Fruit fly (Drosophila melanogaster) whole organism, embryonic: Measurements from ENCODE around the gene CG2147.

ENCODE experiments used
- Ada2b ChIP-seq: fragments of 200-800 bp; sonication (Bioruptor generic); IDR thresholded peaks from 2 replicates; pipeline ENCODE4 v1.3.6; 2022; ENCODE audit warnings: missing biosample characterization, missing genetic modification characterization
- Atf6 ChIP-seq: fragments of 200-800 bp; sonication (Bioruptor generic); IDR thresholded peaks from 2 replicates; pipeline ENCODE4 v1.3.6; 2022; ENCODE audit warnings: missing biosample characterization, missing genetic modification characterization
- Bdp1 ChIP-seq: fragments of 200-800 bp; sonication (Bioruptor generic); optimal IDR thresholded peaks from 3 replicates; lab custom pipeline; 2016; ENCODE audit warnings: missing biosample characterization, missing genetic modification characterization
- Bgb ChIP-seq: fragments of 200-800 bp; sonication (Bioruptor generic); IDR thresholded peaks from 2 replicates; pipeline ENCODE4 v1.3.6; 2022; ENCODE audit warnings: missing biosample characterization, missing genetic modification characterization; ENCODE audit not compliant: partially characterized antibody
- CG10979 ChIP-seq: fragments of 200-800 bp; sonication (Bioruptor generic); optimal IDR thresholded peaks from 2 replicates; lab custom pipeline; 2018; ENCODE audit warnings: missing biosample characterization, mild to moderate bottlenecking, missing genetic modification characterization, moderate library complexity
- CG11456 ChIP-seq: fragments of 200-800 bp; sonication (Bioruptor generic); IDR thresholded peaks from 3 replicates; pipeline ENCODE4 v1.3.6; 2022; ENCODE audit warnings: missing biosample characterization, missing genetic modification characterization
- CG12219 ChIP-seq: fragments of 200-800 bp; sonication (Bioruptor generic); optimal IDR thresholded peaks from 3 replicates; lab custom pipeline; 2018; ENCODE audit warnings: missing biosample characterization, mild to moderate bottlenecking, missing genetic modification characterization
- CG12769 ChIP-seq: fragments of 200-800 bp; sonication (Bioruptor generic); optimal IDR thresholded peaks from 2 replicates; lab custom pipeline; 2019; ENCODE audit warnings: missing biosample characterization, mild to moderate bottlenecking, missing genetic modification characterization, moderate library complexity
- CG1603 ChIP-seq: fragments of 200-800 bp; sonication (Bioruptor generic); optimal IDR thresholded peaks from 2 replicates; lab custom pipeline; 2019; ENCODE audit warnings: missing biosample characterization, mild to moderate bottlenecking, missing genetic modification characterization, moderate library complexity
- CG1832 ChIP-seq: fragments of 200-800 bp; sonication (Bioruptor generic); optimal IDR thresholded peaks from 2 replicates; lab custom pipeline; 2017; ENCODE audit warnings: missing biosample characterization, mild to moderate bottlenecking, missing genetic modification characterization, inconsistent platforms
- CG2129 ChIP-seq: fragments of 200-800 bp; sonication (Bioruptor generic); IDR thresholded peaks from 2 replicates; pipeline ENCODE4 v1.3.6; 2022; ENCODE audit warnings: missing biosample characterization, missing genetic modification characterization; ENCODE audit not compliant: partially characterized antibody
- CG30403 ChIP-seq: fragments of 200-800 bp; sonication (Bioruptor generic); optimal IDR thresholded peaks from 3 replicates; lab custom pipeline; 2016; ENCODE audit warnings: missing biosample characterization, missing genetic modification characterization
- CG42726 ChIP-seq: fragments of 200-800 bp; sonication (Bioruptor generic); IDR thresholded peaks from 2 replicates; pipeline ENCODE4 v1.3.6; 2022; ENCODE audit warnings: missing biosample characterization, missing genetic modification characterization; ENCODE audit not compliant: partially characterized antibody
- CG43689 ChIP-seq: fragments of 200-800 bp; sonication (Bioruptor generic); IDR thresholded peaks from 2 replicates; pipeline ENCODE4 v1.3.6; 2022; ENCODE audit warnings: missing biosample characterization, missing genetic modification characterization
- CG8089 ChIP-seq: fragments of 200-800 bp; sonication (Bioruptor generic); optimal IDR thresholded peaks from 3 replicates; lab custom pipeline; 2016; ENCODE audit warnings: missing biosample characterization, missing genetic modification characterization
- CG8388 ChIP-seq: fragments of 200-800 bp; sonication (Bioruptor generic); optimal IDR thresholded peaks from 2 replicates; lab custom pipeline; 2019; ENCODE audit warnings: missing biosample characterization, mild to moderate bottlenecking, missing genetic modification characterization, moderate library complexity
- Camta ChIP-seq: fragments of 200-800 bp; sonication (Bioruptor generic); optimal IDR thresholded peaks from 2 replicates; lab custom pipeline; 2016; ENCODE audit warnings: missing biosample characterization, missing genetic modification characterization
- CrebB ChIP-seq: fragments of 200-800 bp; sonication (Bioruptor generic); optimal IDR thresholded peaks from 3 replicates; lab custom pipeline; 2018; ENCODE audit warnings: missing biosample characterization, mild to moderate bottlenecking, missing genetic modification characterization
- Doc2 ChIP-seq: fragments of 200-800 bp; sonication (Bioruptor generic); IDR thresholded peaks from 2 replicates; pipeline ENCODE4 v1.3.6; 2022; ENCODE audit warnings: missing biosample characterization, missing genetic modification characterization
- Ets97D ChIP-seq: fragments of 200-800 bp; sonication (Bioruptor generic); optimal IDR thresholded peaks from 3 replicates; lab custom pipeline; 2016; ENCODE audit warnings: missing biosample characterization, missing genetic modification characterization
- GATAe ChIP-seq: fragments of 200-800 bp; sonication (Bioruptor generic); conservative IDR thresholded peaks from 2 replicates; pipeline ENCODE4 v1.3.6; 2022; ENCODE audit warnings: missing biosample characterization, missing genetic modification characterization
- Gsc ChIP-seq: fragments of 200-800 bp; sonication (Bioruptor generic); IDR thresholded peaks from 2 replicates; pipeline ENCODE4 v1.3.6; 2022; ENCODE audit warnings: missing biosample characterization, missing genetic modification characterization
- Hr78 ChIP-seq, 2 experiments: fragments of 200-800 bp in 1 of 2; fragments of >200 bp in 1 of 2; sonication (Bioruptor generic) in 1 of 2; optimal IDR thresholded peaks; 2 replicates each; lab custom pipeline; 2017 to 2019; ENCODE audit warnings: missing biosample characterization in 2 of 2, missing genetic modification characterization in 2 of 2, mild to moderate bottlenecking in 1 of 2, moderate library complexity in 1 of 2
- Oaz ChIP-seq: fragments of 200-800 bp; sonication (Bioruptor generic); IDR thresholded peaks from 2 replicates; pipeline ENCODE4 v1.3.6; 2022; ENCODE audit warnings: missing biosample characterization, missing genetic modification characterization
- Ptx1 ChIP-seq: fragments of 200-800 bp; sonication (Bioruptor generic); IDR thresholded peaks from 2 replicates; pipeline ENCODE4 v1.3.6; 2022; ENCODE audit warnings: missing biosample characterization, missing genetic modification characterization
- Rfx ChIP-seq: fragments of 200-800 bp; sonication (Bioruptor generic); IDR thresholded peaks from 2 replicates; pipeline ENCODE4 v1.3.6; 2022; ENCODE audit warnings: missing biosample characterization, missing genetic modification characterization
- al ChIP-seq: fragments of 200-800 bp; sonication (Bioruptor generic); IDR thresholded peaks from 2 replicates; pipeline ENCODE4 v1.3.6; 2022; ENCODE audit warnings: missing biosample characterization, missing genetic modification characterization
- ara ChIP-seq: fragments of 200-800 bp; sonication (Bioruptor generic); IDR thresholded peaks from 2 replicates; pipeline ENCODE4 v1.3.6; 2022; ENCODE audit warnings: missing biosample characterization, missing genetic modification characterization
- az2 ChIP-seq: fragments of 200-800 bp; sonication (Bioruptor generic); optimal IDR thresholded peaks from 3 replicates; lab custom pipeline; 2016; ENCODE audit warnings: missing biosample characterization, missing genetic modification characterization
- cad ChIP-seq: fragments of >200 bp; optimal IDR thresholded peaks from 2 replicates; lab custom pipeline; 2017; ENCODE audit warnings: missing biosample characterization, missing genetic modification characterization
- chif ChIP-seq, 2 experiments: fragments of 200-800 bp; sonication (Bioruptor generic); optimal IDR thresholded peaks; 3 replicates each; lab custom pipeline; 2016; ENCODE audit warnings: missing biosample characterization in 2 of 2, missing genetic modification characterization in 2 of 2
- cwo ChIP-seq: fragments of 200-800 bp; sonication (Bioruptor generic); optimal IDR thresholded peaks from 3 replicates; lab custom pipeline; 2017; ENCODE audit warnings: missing biosample characterization, missing genetic modification characterization, mild to moderate bottlenecking, moderate library complexity, missing genetic modification reagents
- dysf ChIP-seq: fragments of 200-800 bp; sonication (Bioruptor generic); IDR thresholded peaks from 3 replicates; pipeline ENCODE4 v1.3.6; 2022; ENCODE audit warnings: missing biosample characterization, missing genetic modification characterization
- ewg ChIP-seq: fragments of 200-800 bp; sonication (Bioruptor generic); optimal IDR thresholded peaks from 3 replicates; lab custom pipeline; 2017; ENCODE audit warnings: mild to moderate bottlenecking, missing biosample characterization, missing genetic modification reagents, missing genetic modification characterization
- gsb ChIP-seq: fragments of 200-800 bp; sonication (Bioruptor generic); IDR thresholded peaks from 2 replicates; pipeline ENCODE4 v1.3.6; 2022; ENCODE audit warnings: missing biosample characterization, missing genetic modification characterization
- ham ChIP-seq: fragments of 200-800 bp; sonication (Bioruptor generic); IDR thresholded peaks from 2 replicates; pipeline ENCODE4 v1.3.6; 2022; ENCODE audit warnings: missing biosample characterization, missing genetic modification characterization
- nau ChIP-seq: fragments of 200-800 bp; sonication (Bioruptor generic); optimal IDR thresholded peaks from 3 replicates; lab custom pipeline; 2017; ENCODE audit warnings: missing biosample characterization, mild to moderate bottlenecking, missing genetic modification characterization, missing genetic modification reagents
- nerfin-2 ChIP-seq: fragments of 200-800 bp; sonication (Bioruptor generic); IDR thresholded peaks from 2 replicates; pipeline ENCODE4 v1.3.6; 2022; ENCODE audit warnings: missing biosample characterization, missing genetic modification characterization; ENCODE audit not compliant: partially characterized antibody
- nom ChIP-seq: fragments of 200-800 bp; sonication (Bioruptor generic); optimal IDR thresholded peaks from 2 replicates; lab custom pipeline; 2017; ENCODE audit warnings: missing biosample characterization, missing genetic modification characterization, mild to moderate bottlenecking, moderate library complexity, missing genetic modification reagents
- otp ChIP-seq: fragments of 200-800 bp; sonication (Bioruptor generic); IDR thresholded peaks from 3 replicates; pipeline ENCODE4, ENCODE4 v1.3.6; 2022; ENCODE audit warnings: missing biosample characterization, missing genetic modification characterization
- pb ChIP-seq: fragments of 200-800 bp; sonication (Bioruptor generic); optimal IDR thresholded peaks from 3 replicates; lab custom pipeline; 2016; ENCODE audit warnings: missing biosample characterization, missing genetic modification characterization
- pita ChIP-seq: fragments of 200-800 bp; sonication (Bioruptor generic); optimal IDR thresholded peaks from 2 replicates; lab custom pipeline; 2017; ENCODE audit warnings: missing biosample characterization, mild to moderate bottlenecking, missing genetic modification characterization
- pzg ChIP-seq: fragments of 200-800 bp; sonication (Bioruptor generic); optimal IDR thresholded peaks from 3 replicates; lab custom pipeline; 2018; ENCODE audit warnings: missing biosample characterization, mild to moderate bottlenecking, missing genetic modification characterization, moderate library complexity
- slbo ChIP-seq: fragments of 200-800 bp; sonication (Bioruptor generic); IDR thresholded peaks from 2 replicates; pipeline ENCODE4 v1.3.6; 2022; ENCODE audit warnings: missing biosample characterization, missing genetic modification characterization
- stc ChIP-seq: fragments of 200-800 bp; sonication (Bioruptor generic); IDR thresholded peaks from 2 replicates; pipeline ENCODE4 v1.3.6; 2022; ENCODE audit warnings: missing biosample characterization, missing genetic modification characterization
- trem ChIP-seq: fragments of 200-800 bp; optimal IDR thresholded peaks from 3 replicates; lab custom pipeline; 2019; ENCODE audit warnings: missing biosample characterization, mild to moderate bottlenecking, missing genetic modification characterization, moderate library complexity
- vfl ChIP-seq: fragments of 200-800 bp; sonication (Bioruptor generic); optimal IDR thresholded peaks from 2 replicates; lab custom pipeline; 2016; ENCODE audit warnings: missing biosample characterization, missing genetic modification characterization
- z ChIP-seq: fragments of 200-800 bp; sonication (Bioruptor generic); IDR thresholded peaks from 3 replicates; pipeline ENCODE4 v1.3.6; 2022; ENCODE audit warnings: missing biosample characterization, missing genetic modification characterization
- zen2 ChIP-seq: fragments of 200-800 bp; sonication (Bioruptor generic); IDR thresholded peaks from 3 replicates; pipeline ENCODE4 v1.3.6; 2022; ENCODE audit warnings: missing biosample characterization, missing genetic modification characterization; ENCODE audit not compliant: partially characterized antibody

CG2147 gene

dm6 chrX:8196598-8197228 is 43.8 kb upstream of the CG2147 start (continued):
- TF ChIP-seq CG11456 (0 out of 3 replicates have a peak, but pooled peaks have one; percentile 51), Hr78 (GFP tag; optimal IDR thresholded peaks at IDR 0.05; lab: Kevin White, UChicago) (no peak), nerfin-2 (GFP tag; lab: Robert Waterston, UW) (no peak), CG2129 (GFP tag; lab: Robert Waterston, UW) (no peak), pb (GFP tag; lab: Kevin White, UChicago) (no peak), CG12219 (GFP tag; lab: Kevin White, UChicago) (peak; percentile 25), Ada2b (peak; percentile 61), CG1603 (peak; percentile 77), Bdp1 (GFP tag; lab: Kevin White, UChicago) (no peak), gsb (GFP tag; lab: Robert Waterston, UW) (0 out of 2 replicates have a peak, but pooled peaks have one; percentile 17), vfl (GFP tag; lab: Kevin White, UChicago) (no peak), ara (GFP tag; lab: Robert Waterston, UW) (peak; percentile 40; the same call in 1 of the 2 replicates), otp (GFP tag; lab: Robert Waterston, UW) (peak; percentile 67; the same call in 2 of the 3 replicates), Rfx (peak; percentile 56), CG12769 (peak; percentile 59), CG30403 (GFP tag; lab: Kevin White, UChicago) (peak; percentile 28), ham (GFP tag; lab: Robert Waterston, UW) (no peak), CG42726 (GFP tag; lab: Robert Waterston, UW) (no peak), CG8388 (peak; percentile 47), nom (GFP tag; lab: Kevin White, UChicago) (peak; percentile 29), al (GFP tag; lab: Robert Waterston, UW) (no peak), CrebB (tag; lab: Kevin White, UChicago) (peak; percentile 23), dysf (peak; percentile 74), zen2 (GFP tag; lab: Robert Waterston, UW) (no peak), Camta (GFP tag; lab: Kevin White, UChicago) (peak; percentile 12), az2 (GFP tag; lab: Kevin White, UChicago) (peak; percentile 29), cad (GFP tag; lab: Kevin White, UChicago) (no peak), trem (tag; lab: Kevin White, UChicago) (no peak), Doc2 (GFP tag; lab: Robert Waterston, UW) (0 out of 2 replicates have a peak, but pooled peaks have one; percentile 7), Oaz (GFP tag; lab: Robert Waterston, UW) (0 out of 2 replicates have a peak, but pooled peaks have one; percentile 39), pita (GFP tag; lab: Kevin White, UChicago) (no peak), CG43689 (peak; percentile 53; the same call in 1 of the 2 replicates), nau (peak; percentile 11), z (GFP tag; lab: Robert Waterston, UW) (peak; percentile 76; the same call in 2 of the 3 replicates), CG8089 (GFP tag; lab: Kevin White, UChicago) (no peak), Ets97D (no peak), slbo (GFP tag; lab: Robert Waterston, UW) (peak; percentile 57), CG1832 (GFP tag; lab: Kevin White, UChicago) (peak; percentile 37), cwo (GFP tag; lab: Kevin White, UChicago) (no peak), Atf6 (GFP tag; lab: Robert Waterston, UW) (peak; percentile 48; the same call in 1 of the 2 replicates), Ptx1 (GFP tag; lab: Robert Waterston, UW) (peak; percentile 68), Gsc (0 out of 2 replicates have a peak, but pooled peaks have one; percentile 15), GATAe (GFP tag; lab: Robert Waterston, UW) (no peak), ewg (GFP tag; lab: Kevin White, UChicago) (peak; percentile 23), chif (GFP tag; optimal IDR thresholded peaks at IDR 0.05; lab: Kevin White, UChicago) (peak; percentile 28 to 38), CG10979 (tag; lab: Kevin White, UChicago) (peak; percentile 47), pzg (GFP tag; lab: Kevin White, UChicago) (no peak), stc (GFP tag; lab: Robert Waterston, UW) (no peak), Bgb (GFP tag; lab: Robert Waterston, UW) (no peak)
